Worm (Caenorhabditis elegans): ENCODE results near the gene selt-1.2.

The selt-1.2 gene

DNA sequence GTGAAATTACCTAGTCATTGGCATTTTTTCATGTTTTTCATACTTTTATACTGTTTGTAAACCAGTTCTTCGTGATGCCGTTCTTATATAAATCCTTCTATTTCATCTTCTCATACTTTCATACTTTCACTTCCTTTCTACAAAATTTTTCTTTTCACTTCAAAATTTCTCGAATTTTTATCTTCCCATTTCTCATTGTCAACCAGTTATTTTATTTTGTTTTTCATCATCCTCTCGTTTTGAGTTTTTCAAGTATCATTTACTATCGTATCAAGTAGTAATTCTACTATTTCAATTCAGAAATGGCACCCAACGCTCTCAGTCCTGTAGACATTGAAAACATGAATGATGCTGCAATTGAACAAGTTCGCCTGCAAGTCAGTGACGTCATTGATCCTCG lies 11.5 kb upstream of the selt-1.2 start, which contains the start of gene F28H7.8:
F28H7.8 (plus strand) TSS at position 301 of the 400 bp plus-strand sequence.
- TF ChIP-seq ttx-3 (tag; optimal IDR thresholded peaks at IDR 0.05) = no peak
- no peak for TF ChIP-seq tbx-7 (tag; optimal IDR thresholded peaks at IDR 0.05)
- no peak for TF ChIP-seq fkh-10 (GFP tag; optimal IDR thresholded peaks at IDR 0.05)
- TF ChIP-seq ceh-24 (tag; optimal IDR thresholded peaks at IDR 0.05) = no peak
- TF ChIP-seq Y22D7AL.16 (tag; optimal IDR thresholded peaks at IDR 0.05) = no peak
- TF ChIP-seq hlh-30 (tag; optimal IDR thresholded peaks at IDR 0.05; ENCODE audit: insufficient read depth) = no peak
- TF ChIP-seq ceh-14 (tag; optimal IDR thresholded peaks at IDR 0.05) = no peak
- TF ChIP-seq hlh-6 (tag; optimal IDR thresholded peaks at IDR 0.05) = no peak
- no peak for TF ChIP-seq unc-86 (tag; optimal IDR thresholded peaks at IDR 0.05)
- no peak for TF ChIP-seq ceh-31 (tag; optimal IDR thresholded peaks at IDR 0.05)
- no peak for TF ChIP-seq elt-4 (tag; optimal IDR thresholded peaks at IDR 0.05)
- no peak for TF ChIP-seq nfya-1 (tag; optimal IDR thresholded peaks at IDR 0.05)
- TF ChIP-seq che-1 (tag; optimal IDR thresholded peaks at IDR 0.05) = no peak
- TF ChIP-seq ceh-9 (tag; optimal IDR thresholded peaks at IDR 0.05) = no peak
- TF ChIP-seq ets-4 (tag; optimal IDR thresholded peaks at IDR 0.05) = no peak
- no peak for TF ChIP-seq pqm-1 (tag; optimal IDR thresholded peaks at IDR 0.05)
- no peak for TF ChIP-seq ahr-1 (tag; optimal IDR thresholded peaks at IDR 0.05)
- no peak for TF ChIP-seq sox-2 (GFP tag; IDR thresholded peaks at IDR 0.05)
- no peak for TF ChIP-seq lim-6 (tag; optimal IDR thresholded peaks at IDR 0.05)

DNA sequence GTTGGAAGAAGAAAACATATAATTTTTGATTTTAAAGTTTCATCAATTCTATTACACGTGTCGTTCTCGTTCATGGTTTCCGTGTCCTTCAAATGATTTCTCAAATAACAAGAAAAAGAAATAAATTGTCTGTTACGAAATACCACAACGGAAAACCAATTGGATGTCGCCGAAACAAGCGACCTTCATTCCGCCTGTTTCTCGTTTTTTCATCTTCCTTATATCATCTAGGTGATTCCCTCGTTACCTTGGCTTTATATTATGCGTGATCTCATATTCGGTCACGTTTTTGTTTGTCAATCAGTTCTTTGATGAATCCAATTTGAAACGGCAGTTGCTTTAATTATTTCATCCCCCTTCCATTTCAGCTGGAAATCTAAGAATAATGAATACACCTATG lies 10.0 kb upstream of the selt-1.2 start:
- no peak for TF ChIP-seq ceh-48 (tag; optimal IDR thresholded peaks at IDR 0.05)
- no peak for TF ChIP-seq ceh-6 (GFP tag; optimal IDR thresholded peaks at IDR 0.05)
- no peak for TF ChIP-seq sdc-2 (tag; optimal IDR thresholded peaks at IDR 0.05)
- no peak for TF ChIP-seq dmd-4 (tag; optimal IDR thresholded peaks at IDR 0.05; ENCODE audit: borderline replicate concordance)
- no peak for TF ChIP-seq npax-4 (tag; optimal IDR thresholded peaks at IDR 0.05)
- no peak for TF ChIP-seq pat-9 (tag; optimal IDR thresholded peaks at IDR 0.05)
- no peak for TF ChIP-seq ceh-30 (tag; optimal IDR thresholded peaks at IDR 0.05)
- TF ChIP-seq ets-4 (tag; optimal IDR thresholded peaks at IDR 0.05) = no peak

DNA sequence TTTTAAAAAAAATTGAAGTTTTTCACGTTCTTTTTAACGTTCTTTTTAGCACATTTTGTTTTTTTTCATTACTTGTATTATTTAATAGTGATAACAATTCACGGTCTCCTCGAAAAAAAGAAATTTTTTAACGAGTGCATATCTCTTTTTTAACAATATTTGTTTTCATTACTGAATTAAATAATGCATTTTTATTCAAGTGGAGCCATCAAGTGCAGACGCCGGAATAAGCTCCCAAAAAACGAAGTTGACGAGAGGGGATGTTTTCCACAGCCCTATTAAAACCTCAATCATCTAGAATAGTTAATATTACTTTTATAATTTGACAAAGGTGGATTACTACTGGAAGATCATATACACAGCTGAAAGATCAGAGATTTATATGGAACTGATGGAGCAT lies 9.5 kb upstream of the selt-1.2 start, which contains the start of gene irld-6:
irld-6 (minus strand) TSS at position 101 of the 400 bp plus-strand sequence.
- no peak for TF ChIP-seq ceh-45 (GFP tag; IDR thresholded peaks at IDR 0.05)
- TF ChIP-seq unc-42 (tag; optimal IDR thresholded peaks at IDR 0.05) = no peak
- TF ChIP-seq ref-2 (tag; optimal IDR thresholded peaks at IDR 0.05) = no peak
- TF ChIP-seq C08G9.2 (tag; optimal IDR thresholded peaks at IDR 0.05) = no peak

DNA sequence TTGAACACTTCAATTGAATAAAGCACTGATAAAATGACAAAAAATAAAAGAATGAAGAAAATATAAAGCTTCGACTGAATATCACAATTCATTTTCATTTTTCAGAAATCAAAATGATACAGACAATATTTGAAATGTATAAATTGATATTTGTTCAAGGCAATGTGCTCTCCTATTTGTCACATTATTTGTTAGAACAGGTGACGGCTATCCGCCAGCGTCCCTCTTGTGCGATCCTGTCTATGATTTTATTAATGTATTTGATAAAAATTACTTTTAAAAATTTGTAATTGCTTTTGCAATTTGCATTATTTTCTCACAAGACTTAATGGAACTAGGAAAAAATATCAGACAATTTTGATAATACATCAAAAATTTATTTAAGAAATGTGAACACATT lies 6.9 kb upstream of the selt-1.2 start, which contains the start of gene F28H7.7:
F28H7.7 (minus strand) TSS at position 101 of the 400 bp plus-strand sequence.
- TF ChIP-seq F13H6.1 (tag; optimal IDR thresholded peaks at IDR 0.05) = no peak
- no peak for TF ChIP-seq ceh-30 (tag; optimal IDR thresholded peaks at IDR 0.05)
- no peak for TF ChIP-seq pqm-1 (tag; optimal IDR thresholded peaks at IDR 0.05)
- no peak for TF ChIP-seq hlh-30 (tag; optimal IDR thresholded peaks at IDR 0.05; ENCODE audit: insufficient read depth)
- TF ChIP-seq sox-2 (GFP tag; IDR thresholded peaks at IDR 0.05) = no peak
- no peak for TF ChIP-seq ceh-14 (tag; optimal IDR thresholded peaks at IDR 0.05)
- TF ChIP-seq odd-2 (tag; optimal IDR thresholded peaks at IDR 0.05) = no peak
- TF ChIP-seq hlh-13 (GFP tag; optimal IDR thresholded peaks at IDR 0.05) = no peak
- TF ChIP-seq ahr-1 (tag; optimal IDR thresholded peaks at IDR 0.05) = no peak
- no peak for TF ChIP-seq ref-2 (tag; optimal IDR thresholded peaks at IDR 0.05)
- TF ChIP-seq nhr-232 (tag; optimal IDR thresholded peaks at IDR 0.05) = no peak
- TF ChIP-seq ceh-18 (tag; optimal IDR thresholded peaks at IDR 0.05) = no peak
- no peak for TF ChIP-seq ztf-16 (tag; optimal IDR thresholded peaks at IDR 0.05)
- no peak for TF ChIP-seq fkh-6 (tag; optimal IDR thresholded peaks at IDR 0.05)

Measured in whole organism, late embryonic.